Fruit fly (Drosophila melanogaster) whole organism, pupa: ENCODE data around the gene Prosalpha6.

Experiments
- CG10348 ChIP-seq: fragments of 200-800 bp; sonication (Bioruptor generic); IDR thresholded peaks from 2 replicates; pipeline ENCODE4 v1.3.6; 2022; ENCODE audit warnings: missing biosample characterization, missing genetic modification characterization
- CG12605 ChIP-seq: fragments of 200-800 bp; sonication (Bioruptor generic); IDR thresholded peaks from 2 replicates; pipeline ENCODE4 v1.3.6; 2022; ENCODE audit warnings: missing biosample characterization, missing genetic modification characterization
- CG13204 ChIP-seq: fragments of 200-800 bp; sonication (Bioruptor generic); optimal IDR thresholded peaks from 2 replicates; lab custom pipeline; 2018; ENCODE audit warnings: missing biosample characterization, mild to moderate bottlenecking, missing genetic modification characterization, moderate library complexity
- CG14655 ChIP-seq: fragments of 200-800 bp; sonication (Bioruptor generic); optimal IDR thresholded peaks from 3 replicates; lab custom pipeline; 2017; ENCODE audit warnings: mild to moderate bottlenecking, missing biosample characterization, missing genetic modification reagents, missing genetic modification characterization
- CG15710 ChIP-seq: fragments of 200-800 bp; sonication (Bioruptor generic); optimal IDR thresholded peaks from 2 replicates; lab custom pipeline; 2018; ENCODE audit warnings: missing biosample characterization, mild to moderate bottlenecking, missing genetic modification characterization, moderate library complexity
- CG17806 ChIP-seq: fragments of 200-800 bp; sonication (Bioruptor generic); optimal IDR thresholded peaks from 2 replicates; lab custom pipeline; 2018; ENCODE audit warnings: missing biosample characterization, mild to moderate bottlenecking, missing genetic modification characterization, moderate library complexity
- CG32121 ChIP-seq: fragments of 200-800 bp; sonication (Bioruptor generic); IDR thresholded peaks from 2 replicates; pipeline ENCODE4 v1.3.6; 2022; ENCODE audit warnings: missing biosample characterization, missing genetic modification characterization
- CG34367 ChIP-seq: fragments of 200-800 bp; sonication (Bioruptor generic); optimal IDR thresholded peaks from 2 replicates; lab custom pipeline; 2018; ENCODE audit warnings: missing biosample characterization, mild to moderate bottlenecking, missing genetic modification characterization
- CG4496 ChIP-seq: fragments of 200-800 bp; sonication (Bioruptor generic); IDR thresholded peaks from 3 replicates; pipeline ENCODE4 v1.3.6; 2022; ENCODE audit warnings: missing biosample characterization, missing genetic modification characterization
- CG8159 ChIP-seq: fragments of 200-800 bp; sonication (Bioruptor generic); optimal IDR thresholded peaks from 3 replicates; lab custom pipeline; 2018; ENCODE audit warnings: missing biosample characterization, mild to moderate bottlenecking, missing genetic modification characterization, moderate library complexity
- CG8301 ChIP-seq: fragments of 200-800 bp; sonication (Bioruptor generic); optimal IDR thresholded peaks from 2 replicates; lab custom pipeline; 2018; ENCODE audit warnings: missing biosample characterization, mild to moderate bottlenecking, missing genetic modification characterization
- CG9948 ChIP-seq: fragments of 200-800 bp; sonication (Bioruptor generic); optimal IDR thresholded peaks from 2 replicates; lab custom pipeline; 2018; ENCODE audit warnings: missing biosample characterization, mild to moderate bottlenecking, missing genetic modification characterization, moderate library complexity
- D1 ChIP-seq: fragments of 200-800 bp; sonication (Bioruptor generic); optimal IDR thresholded peaks from 2 replicates; lab custom pipeline; 2018; ENCODE audit warnings: missing biosample characterization, mild to moderate bottlenecking, missing genetic modification characterization, moderate library complexity
- EcR ChIP-seq: fragments of 200-800 bp; sonication (Bioruptor generic); optimal IDR thresholded peaks from 3 replicates; lab custom pipeline; 2019; ENCODE audit warnings: missing biosample characterization, missing genetic modification characterization, mild to moderate bottlenecking, moderate library complexity, missing genetic modification reagents
- Ets98B ChIP-seq: fragments of 200-800 bp; sonication (Bioruptor generic); IDR thresholded peaks from 2 replicates; pipeline ENCODE4 v1.3.6; 2022; ENCODE audit warnings: missing biosample characterization, missing genetic modification characterization
- Pif1A ChIP-seq: fragments of 200-800 bp; sonication (Bioruptor generic); optimal IDR thresholded peaks from 3 replicates; lab custom pipeline; 2016; ENCODE audit warnings: missing biosample characterization, missing genetic modification characterization
- Pif1B ChIP-seq: fragments of 200-800 bp; sonication (Bioruptor generic); optimal IDR thresholded peaks from 3 replicates; lab custom pipeline; 2016; ENCODE audit warnings: missing biosample characterization, missing genetic modification characterization
- Snoo ChIP-seq: fragments of 200-800 bp; sonication (Bioruptor generic); optimal IDR thresholded peaks from 3 replicates; lab custom pipeline; 2017; ENCODE audit warnings: missing biosample characterization, mild to moderate bottlenecking, missing genetic modification characterization, inconsistent platforms
- fd96Ca ChIP-seq: fragments of 200-800 bp; sonication (Bioruptor generic); IDR thresholded peaks from 3 replicates; pipeline ENCODE4 v1.3.6; 2022; ENCODE audit warnings: missing biosample characterization, missing genetic modification characterization
- gl ChIP-seq: fragments of 200-800 bp; sonication (Bioruptor generic); optimal IDR thresholded peaks from 2 replicates; lab custom pipeline; 2018; ENCODE audit warnings: missing biosample characterization, mild to moderate bottlenecking, missing genetic modification characterization
- rn ChIP-seq: fragments of 200-800 bp; sonication (Bioruptor generic); IDR thresholded peaks from 2 replicates; pipeline ENCODE4 v1.3.6; 2022; ENCODE audit warnings: missing biosample characterization, missing genetic modification characterization

The Prosalpha6 gene

dm6 chr2L:10210631-10211557 is 10.3 kb upstream of the Prosalpha6 start, which contains the start of the genes CG5727 and ath:
Gene CG5727 (minus strand): TSS chr2L:10210681.
Gene ath (plus strand): TSS chr2L:10211143.
- TF ChIP-seq CG8159 (tag; lab: Kevin White, UChicago) (no peak), CG17806 (tag; lab: Kevin White, UChicago) (peak; percentile 10)

DNA sequence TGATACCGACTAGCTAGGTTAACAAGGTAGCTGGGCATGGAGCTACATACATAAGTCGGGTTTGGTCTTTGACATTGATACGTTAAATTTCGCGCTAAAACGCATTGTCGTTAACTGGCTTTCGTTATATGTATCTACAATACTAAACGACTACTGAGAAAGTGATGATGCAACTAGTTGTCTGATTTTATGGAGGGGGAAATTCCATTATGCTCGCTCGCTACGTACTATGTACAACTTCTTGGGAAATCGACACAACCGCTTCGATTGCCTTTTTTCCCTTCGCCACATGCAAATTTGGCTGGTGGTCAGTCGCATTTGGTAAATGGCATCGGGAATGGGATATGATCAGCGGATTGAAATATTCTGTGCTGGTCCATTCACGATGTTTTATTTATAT is 1.1 kb upstream of the Prosalpha6 start:
- no peak for TF ChIP-seq fd96Ca (GFP tag; lab: Robert Waterston, UW)
- TF ChIP-seq CG15710: no peak
- no peak for TF ChIP-seq EcR (GFP tag; lab: Kevin White, UChicago)
- TF ChIP-seq Ets98B (GFP tag; lab: Robert Waterston, UW): no peak
- TF ChIP-seq CG14655 (GFP tag; lab: Kevin White, UChicago): no peak
- TF ChIP-seq CG32121 (GFP tag; lab: Robert Waterston, UW): no peak

dm6 chr2L:10221387-10221705 is 195 bp downstream of the Prosalpha6 start:
- TF ChIP-seq Pif1A: no peak

DNA sequence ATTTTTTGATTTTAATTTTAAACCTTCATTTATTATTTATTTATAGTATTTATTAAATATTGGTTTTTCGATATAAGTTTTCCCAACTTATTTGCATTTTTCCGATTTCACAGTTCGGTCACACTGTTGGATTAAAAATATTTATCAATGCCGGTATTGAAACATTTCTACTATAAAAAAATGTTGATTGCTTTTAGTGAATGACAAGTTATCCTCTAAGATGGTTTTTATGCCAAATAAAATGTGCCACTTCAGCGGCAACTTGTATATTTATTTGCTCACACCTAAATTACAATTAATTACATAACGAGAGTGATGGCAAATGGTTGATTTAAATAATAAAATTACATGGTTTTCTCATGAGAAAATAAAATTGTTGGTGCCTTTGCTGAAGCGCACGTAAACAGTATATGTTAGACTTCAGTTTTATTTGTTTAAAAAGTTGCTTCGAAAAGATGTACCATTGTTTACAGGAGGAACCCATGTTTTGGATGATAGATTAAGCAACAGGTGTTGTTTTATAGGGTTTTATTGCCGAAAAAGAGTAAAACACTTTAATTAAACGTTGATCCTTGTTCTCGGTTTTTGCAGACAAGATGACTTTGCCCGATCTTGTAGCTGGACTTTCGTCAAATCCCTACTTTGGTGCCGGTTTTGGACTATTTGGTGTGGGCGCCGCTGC is 1.5 kb downstream of the Prosalpha6 start, which contains the start of gene Bcs1:
Bcs1 (plus strand) TSS at position 108 of the 682 bp plus-strand sequence.
- peak; percentile 25 for TF ChIP-seq D1
- TF ChIP-seq Snoo (tag; lab: Kevin White, UChicago): no peak

- TF ChIP-seq EcR (GFP tag; lab: Kevin White, UChicago): no peak
- no peak for TF ChIP-seq CG13204 (GFP tag; lab: Kevin White, UChicago)
- TF ChIP-seq rn (GFP tag; lab: Robert Waterston, UW): no peak
- TF ChIP-seq CG32121 (GFP tag; lab: Robert Waterston, UW): no peak
Measured at dm6 chr2L:10226213-10226723, 5.1 kb downstream of the Prosalpha6 start.

- TF ChIP-seq CG34367 (tag; lab: Kevin White, UChicago) (no peak), CG15710 (peak; percentile 11)
Measured at dm6 chr2L:10226724-10227407, 5.7 kb downstream of the Prosalpha6 start, which contains the start of gene CG5708. Gene CG5708 (minus strand): TSS chr2L:10226808.

dm6 chr2L:10230455-10230854 is 9.3 kb downstream of the Prosalpha6 start:
- TF ChIP-seq fd96Ca (GFP tag; lab: Robert Waterston, UW) (no peak), CG17806 (tag; lab: Kevin White, UChicago) (no peak), CG32121 (GFP tag; lab: Robert Waterston, UW) (no peak), Snoo (tag; lab: Kevin White, UChicago) (no peak)

DNA sequence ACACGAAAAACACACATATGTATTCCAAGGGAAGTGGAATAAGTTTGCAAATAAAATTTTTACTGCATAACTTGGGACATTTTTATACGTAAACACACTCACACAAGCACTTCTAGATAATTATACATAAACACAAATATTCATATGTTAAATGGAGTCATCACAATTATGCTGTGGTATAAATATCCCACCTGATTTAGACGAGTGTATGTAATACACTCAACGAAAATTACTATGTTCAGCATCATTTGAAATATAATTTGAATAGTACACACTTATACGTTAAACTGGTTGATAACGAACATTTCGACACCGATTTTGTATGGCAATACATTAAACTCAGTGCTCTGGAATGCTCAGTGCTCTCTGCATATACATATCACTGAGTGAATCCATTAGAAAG is 9.9 kb downstream of the Prosalpha6 start:
- TF ChIP-seq Snoo (tag; lab: Kevin White, UChicago) (no peak), D1 (no peak), CG13204 (GFP tag; lab: Kevin White, UChicago) (no peak), CG10348 (GFP tag; lab: Robert Waterston, UW) (no peak), CG12605 (GFP tag; lab: Robert Waterston, UW) (no peak), Ets98B (GFP tag; lab: Robert Waterston, UW) (no peak), CG34367 (tag; lab: Kevin White, UChicago) (no peak), fd96Ca (GFP tag; lab: Robert Waterston, UW) (no peak), Pif1A (peak; percentile 79), rn (GFP tag; lab: Robert Waterston, UW) (no peak), CG14655 (GFP tag; lab: Kevin White, UChicago) (no peak), CG15710 (peak; percentile 10), CG8159 (tag; lab: Kevin White, UChicago) (peak; percentile 38), CG8301 (tag; lab: Kevin White, UChicago) (peak; percentile 61), EcR (GFP tag; lab: Kevin White, UChicago) (no peak), CG32121 (GFP tag; lab: Robert Waterston, UW) (peak; percentile 54; the same call in 1 of the 2 replicates), CG9948 (tag; lab: Kevin White, UChicago) (peak; percentile 30), CG4496 (GFP tag; lab: Robert Waterston, UW) (peak; percentile 65; the same call in 2 of the 3 replicates), gl (no peak), CG17806 (tag; lab: Kevin White, UChicago) (peak; percentile 53), Pif1B (GFP tag; lab: Kevin White, UChicago) (peak; percentile 62)
